Worm (Caenorhabditis elegans) whole organism, L1 larva: ENCODE measurements around the gene T10G3.1.

Experiments used
- jun-1 ChIP-seq: fragments of 150-350 bp; optimal IDR thresholded peaks from 2 replicates; lab custom pipeline; 2014; ENCODE audit warnings: missing biosample characterization, missing genetic modification reagents, missing genetic modification characterization
- mdl-1 ChIP-seq, 2 experiments: fragments of 150-350 bp; optimal IDR thresholded peaks; 2 replicates each; lab custom pipeline; 2014 to 2017; ENCODE audit warnings: missing biosample characterization in 2 of 2, missing genetic modification characterization in 2 of 2, inconsistent platforms in 1 of 2
- rnt-1 ChIP-seq: sonication (generic microtip); optimal IDR thresholded peaks from 2 replicates; lab custom pipeline; 2016; ENCODE audit warnings: mild to moderate bottlenecking, missing genetic modification characterization, moderate library complexity, missing compliant biosample characterization

- TF ChIP-seq rnt-1 (tag; lab: Kevin White, UChicago), result no peak
- TF ChIP-seq jun-1 (tag; lab: Kevin White, UChicago), result no peak
- no peak for TF ChIP-seq mdl-1 (tag; optimal IDR thresholded peaks at IDR 0.05; lab: Kevin White, UChicago)
Observed at ce11 chrV:13506321-13506720, 32.8 kb upstream of the T10G3.1 start, which contains the start of gene R11G10.4.
